Worm (Caenorhabditis elegans) whole organism, L3 larva: ENCODE results near the gene F35G12.5.

Experiments used
- R02D3.7 ChIP-seq: fragments of 150-350 bp; optimal IDR thresholded peaks from 2 replicates; lab custom pipeline; 2014; ENCODE audit warnings: missing biosample characterization, missing genetic modification characterization
- ama-1 ChIP-seq: fragments of 150-350 bp; optimal IDR thresholded peaks from 2 replicates; lab custom pipeline; 2018
- ceh-16 ChIP-seq: sonication (generic microtip); optimal IDR thresholded peaks from 2 replicates; lab custom pipeline; 2017; ENCODE audit warnings: missing biosample characterization, missing genetic modification characterization
- ceh-28 ChIP-seq: fragments of 150-350 bp; optimal IDR thresholded peaks from 2 replicates; lab custom pipeline; 2014; ENCODE audit warnings: missing biosample characterization, missing genetic modification reagents, missing genetic modification characterization
- ceh-82 ChIP-seq: fragments of 150-350 bp; optimal IDR thresholded peaks from 2 replicates; lab custom pipeline; 2014; ENCODE audit warnings: missing biosample characterization, missing genetic modification characterization
- ceh-9 ChIP-seq: sonication (generic microtip); optimal IDR thresholded peaks from 2 replicates; lab custom pipeline; 2018; ENCODE audit warnings: missing biosample characterization, missing genetic modification characterization
- daf-12 ChIP-seq: fragments of 150-350 bp; optimal IDR thresholded peaks from 2 replicates; lab custom pipeline; 2014; ENCODE audit warnings: missing biosample characterization, missing genetic modification reagents, missing genetic modification characterization
- egl-27 ChIP-seq: sonication (generic microtip); optimal IDR thresholded peaks from 4 replicates; lab custom pipeline; 2017; ENCODE audit warnings: missing biosample characterization, missing genetic modification reagents, missing genetic modification characterization
- elt-2 ChIP-seq: sonication (generic microtip); optimal IDR thresholded peaks from 2 replicates; lab custom pipeline; 2016; ENCODE audit warnings: missing genetic modification reagents, mild to moderate bottlenecking, missing genetic modification characterization, missing compliant biosample characterization
- elt-3 ChIP-seq, 3 experiments: fragments of 150-350 bp in 1 of 3; sonication (generic microtip) in 2 of 3; optimal IDR thresholded peaks; 2 replicates in 2 of 3; 4 replicates in 1 of 3; lab custom pipeline; 2014 to 2017; ENCODE audit warnings: missing biosample characterization in 3 of 3, missing genetic modification characterization in 3 of 3
- eor-1 ChIP-seq, 2 experiments: fragments of 150-350 bp; optimal IDR thresholded peaks; 2 replicates each; lab custom pipeline; 2014 to 2018; ENCODE audit warnings: missing biosample characterization in 2 of 2, missing genetic modification characterization in 2 of 2
- fkh-10 ChIP-seq: sonication (generic microtip); optimal IDR thresholded peaks from 2 replicates; lab custom pipeline; 2017; ENCODE audit warnings: missing biosample characterization, missing genetic modification reagents, missing genetic modification characterization
- fkh-2 ChIP-seq: fragments of 150-350 bp; optimal IDR thresholded peaks from 2 replicates; lab custom pipeline; 2014; ENCODE audit warnings: missing biosample characterization, missing genetic modification reagents, missing genetic modification characterization
- hmg-11 ChIP-seq: sonication (generic microtip); optimal IDR thresholded peaks from 2 replicates; lab custom pipeline; 2016; ENCODE audit warnings: missing genetic modification characterization, missing compliant biosample characterization
- jun-1 ChIP-seq: fragments of 150-350 bp; optimal IDR thresholded peaks from 2 replicates; lab custom pipeline; 2014; ENCODE audit warnings: missing biosample characterization, missing genetic modification reagents, missing genetic modification characterization
- lin-15B ChIP-seq: fragments of 150-350 bp; optimal IDR thresholded peaks from 2 replicates; lab custom pipeline; 2014; ENCODE audit warnings: missing biosample characterization, missing genetic modification characterization
- lin-39 ChIP-seq: fragments of 150-350 bp; optimal IDR thresholded peaks from 2 replicates; lab custom pipeline; 2018; ENCODE audit warnings: missing biosample characterization, missing genetic modification reagents, missing genetic modification characterization
- mml-1 ChIP-seq: fragments of 150-350 bp; sonication (generic microtip); optimal IDR thresholded peaks from 3 replicates; lab custom pipeline; 2014; ENCODE audit warnings: missing biosample characterization, missing genetic modification characterization
- nfya-1 ChIP-seq: sonication (generic microtip); optimal IDR thresholded peaks from 2 replicates; lab custom pipeline; 2017; ENCODE audit warnings: missing genetic modification characterization, mild to moderate bottlenecking, missing compliant biosample characterization, antibody characterized with exemption, moderate library complexity; ENCODE audit not compliant: insufficient read depth
- nhr-12 ChIP-seq: fragments of 150-350 bp; optimal IDR thresholded peaks from 2 replicates; lab custom pipeline; 2014; ENCODE audit warnings: missing biosample characterization, missing genetic modification characterization
- nhr-23 ChIP-seq: fragments of 150-350 bp; optimal IDR thresholded peaks from 2 replicates; lab custom pipeline; 2014; ENCODE audit warnings: missing biosample characterization, missing genetic modification reagents, missing genetic modification characterization
- nhr-237 ChIP-seq: fragments of 150-350 bp; optimal IDR thresholded peaks from 2 replicates; lab custom pipeline; 2014; ENCODE audit warnings: missing biosample characterization, missing genetic modification characterization
- nhr-25 ChIP-seq: sonication (generic microtip); optimal IDR thresholded peaks from 2 replicates; lab custom pipeline; 2017; ENCODE audit warnings: missing biosample characterization, missing genetic modification characterization
- nhr-28 ChIP-seq: fragments of 150-350 bp; optimal IDR thresholded peaks from 2 replicates; lab custom pipeline; 2014; ENCODE audit warnings: missing biosample characterization, missing genetic modification characterization
- nhr-43 ChIP-seq: sonication (generic microtip); optimal IDR thresholded peaks from 2 replicates; lab custom pipeline; 2016; ENCODE audit warnings: mild to moderate bottlenecking, missing genetic modification characterization, missing compliant biosample characterization; ENCODE audit not compliant: poor library complexity, severe bottlenecking
- nhr-67 ChIP-seq: fragments of 150-350 bp; optimal IDR thresholded peaks from 2 replicates; lab custom pipeline; 2014; ENCODE audit warnings: missing biosample characterization, missing genetic modification characterization
- nhr-77 ChIP-seq: fragments of 150-350 bp; optimal IDR thresholded peaks from 2 replicates; lab custom pipeline; 2014; ENCODE audit warnings: missing biosample characterization, missing genetic modification characterization
- pha-4 ChIP-seq: fragments of 150-350 bp; optimal IDR thresholded peaks from 2 replicates; lab custom pipeline; 2014; ENCODE audit warnings: missing biosample characterization, missing genetic modification reagents, missing genetic modification characterization
- pqm-1 ChIP-seq: fragments of 150-350 bp; optimal IDR thresholded peaks from 2 replicates; lab custom pipeline; 2017; ENCODE audit warnings: missing biosample characterization, missing genetic modification characterization, inconsistent platforms
- skn-1 ChIP-seq: fragments of 150-350 bp; optimal IDR thresholded peaks from 2 replicates; lab custom pipeline; 2014; ENCODE audit warnings: missing biosample characterization, missing genetic modification characterization
- unc-39 ChIP-seq: sonication (generic microtip); optimal IDR thresholded peaks from 4 replicates; lab custom pipeline; 2017; ENCODE audit warnings: missing biosample characterization, missing genetic modification characterization
- ztf-11 ChIP-seq: fragments of 150-350 bp; optimal IDR thresholded peaks from 2 replicates; lab custom pipeline; 2014; ENCODE audit warnings: missing biosample characterization, missing genetic modification characterization
- ztf-4 ChIP-seq: fragments of 150-350 bp; optimal IDR thresholded peaks from 2 replicates; lab custom pipeline; 2014; ENCODE audit warnings: missing biosample characterization, missing genetic modification characterization

Gene F35G12.5

ce11 chrIII:4578385-4578903, 5.5 kb upstream of the F35G12.5 start, which contains the start of the genes sel-5 and wdr-48:
sel-5 (minus strand) TSS chrIII:4578437.
wdr-48 (plus strand) TSS chrIII:4578853.
- TF ChIP-seq ceh-82 (tag; lab: Kevin White, UChicago) = no peak
- peak; percentile 69 for TF ChIP-seq pha-4 (tag; lab: Kevin White, UChicago)
- TF ChIP-seq ztf-11 (tag; lab: Kevin White, UChicago) = no peak
- peak; percentile 51 for TF ChIP-seq hmg-11 (tag; lab: Kevin White, UChicago)
- TF ChIP-seq lin-15B (tag; lab: Kevin White, UChicago) = peak; percentile 33
- TF ChIP-seq lin-39 = peak; percentile 47
- no peak for TF ChIP-seq ztf-4 (tag; lab: Kevin White, UChicago)
- peak; percentile 51 for TF ChIP-seq nhr-25 (tag; lab: Kevin White, UChicago)
- peak; percentile 71 for TF ChIP-seq nfya-1 (tag; lab: Kevin White, UChicago)

DNA sequence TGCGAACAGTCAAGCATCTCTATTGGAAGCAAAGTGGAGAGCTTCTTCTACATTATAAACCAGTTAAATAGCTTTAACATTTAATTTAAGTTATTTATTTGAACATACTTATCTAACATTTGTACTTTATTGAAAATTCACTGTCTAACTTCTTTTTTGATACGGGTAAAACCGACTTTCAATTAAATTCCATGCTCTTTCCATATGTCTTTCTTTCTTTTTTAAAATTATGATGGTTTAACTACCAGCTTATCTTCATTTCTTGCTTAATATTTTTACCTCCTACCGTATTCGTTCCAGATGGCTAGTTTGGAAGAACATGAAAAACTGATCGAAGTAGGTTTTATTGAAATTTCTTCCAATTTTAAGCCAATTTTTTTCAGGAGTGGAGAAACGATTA, 2.4 kb upstream of the F35G12.5 start, which contains the start of gene F35G12.12:
Gene F35G12.12, plus strand, starts transcription at position 301 of the 400 bp plus-strand sequence.
- no peak for TF ChIP-seq ceh-82 (tag; lab: Kevin White, UChicago)
- no peak for TF ChIP-seq fkh-2 (tag; lab: Kevin White, UChicago)

DNA sequence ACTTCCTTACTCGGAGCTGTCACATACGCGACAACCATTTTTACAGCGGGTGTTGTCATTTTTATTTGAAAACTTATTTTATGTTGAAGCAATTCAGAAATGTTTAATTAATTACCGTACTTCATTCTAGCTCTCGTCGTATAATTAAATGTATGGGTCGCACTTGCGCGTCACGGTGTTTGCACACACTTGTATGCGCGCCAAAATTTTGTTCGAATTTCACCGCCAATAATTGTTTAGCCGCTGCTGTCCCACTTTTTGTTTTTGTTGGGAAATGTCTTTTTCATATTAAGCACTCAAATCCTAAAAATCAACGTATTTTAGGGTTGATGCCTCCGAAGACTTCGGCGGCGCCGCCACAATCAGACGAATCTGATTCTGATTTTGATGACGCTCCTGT, 3.3 kb downstream of the F35G12.5 start, which contains the start of the genes F35G12.7 and smc-4:
Gene F35G12.7, minus strand, starts transcription at position 154 of the 400 bp plus-strand sequence.
Gene smc-4, plus strand, starts transcription at position 325 of the 400 bp plus-strand sequence.
- TF ChIP-seq nhr-237 (tag; lab: Kevin White, UChicago) = no peak
- no peak for TF ChIP-seq ama-1 (lab: Kevin White, UChicago)
- TF ChIP-seq pha-4 (tag; lab: Kevin White, UChicago) = peak; percentile 73
- TF ChIP-seq ceh-28 (tag; lab: Kevin White, UChicago) = peak; percentile 9
- peak; percentile 25 for TF ChIP-seq elt-2 (tag; lab: Kevin White, UChicago)
- peak; percentile 73 for TF ChIP-seq nhr-23 (tag; lab: Kevin White, UChicago)
- TF ChIP-seq nhr-25 (tag; lab: Kevin White, UChicago) = peak; percentile 32
- TF ChIP-seq nfya-1 (tag; lab: Kevin White, UChicago) = peak; percentile 90
- peak; percentile 26 for TF ChIP-seq lin-15B (tag; lab: Kevin White, UChicago)
- no peak for TF ChIP-seq elt-3 (tag; optimal IDR thresholded peaks at IDR 0.05; lab: Kevin White, UChicago)

ce11 chrIII:4593098-4593697, 9.3 kb downstream of the F35G12.5 start, which contains the start of gene erh-2:
erh-2 (plus strand) TSS chrIII:4593231.
- TF ChIP-seq ceh-16 (tag; lab: Kevin White, UChicago) = no peak
- TF ChIP-seq daf-12 = no peak
- no peak for TF ChIP-seq egl-27 (tag; lab: Kevin White, UChicago)
- TF ChIP-seq ceh-9 (tag; lab: Kevin White, UChicago) = no peak
- no peak for TF ChIP-seq ama-1 (lab: Kevin White, UChicago)
- no peak for TF ChIP-seq nhr-12 (tag; lab: Kevin White, UChicago)
- TF ChIP-seq lin-15B (tag; lab: Kevin White, UChicago) = no peak

DNA sequence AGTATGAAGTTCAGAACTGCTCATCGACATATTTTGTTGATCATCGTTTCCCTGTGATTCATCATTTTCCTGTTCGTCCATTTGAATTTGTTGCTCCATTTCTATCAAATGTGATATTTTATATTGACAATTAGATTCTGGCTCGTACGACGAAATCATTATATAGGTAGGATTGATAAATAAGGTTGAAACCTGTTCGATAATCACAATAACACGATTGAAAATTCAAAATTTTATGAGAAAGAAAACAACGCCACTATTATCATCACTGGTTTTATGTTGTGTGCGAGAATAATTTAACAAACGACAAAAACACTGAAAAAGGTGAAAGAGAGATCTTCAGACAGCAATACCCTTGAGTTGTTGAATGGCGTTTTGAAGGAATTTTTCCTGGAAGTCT, 10.4 kb downstream of the F35G12.5 start, which contains the start of gene apc-11:
Gene apc-11, minus strand, starts transcription at position 101 of the 400 bp plus-strand sequence.
- no peak for TF ChIP-seq jun-1 (tag; lab: Kevin White, UChicago)
- TF ChIP-seq pqm-1 (tag; lab: Kevin White, UChicago) = no peak
- TF ChIP-seq nhr-77 (tag; lab: Kevin White, UChicago) = no peak
- TF ChIP-seq skn-1 (tag; lab: Kevin White, UChicago) = no peak

DNA sequence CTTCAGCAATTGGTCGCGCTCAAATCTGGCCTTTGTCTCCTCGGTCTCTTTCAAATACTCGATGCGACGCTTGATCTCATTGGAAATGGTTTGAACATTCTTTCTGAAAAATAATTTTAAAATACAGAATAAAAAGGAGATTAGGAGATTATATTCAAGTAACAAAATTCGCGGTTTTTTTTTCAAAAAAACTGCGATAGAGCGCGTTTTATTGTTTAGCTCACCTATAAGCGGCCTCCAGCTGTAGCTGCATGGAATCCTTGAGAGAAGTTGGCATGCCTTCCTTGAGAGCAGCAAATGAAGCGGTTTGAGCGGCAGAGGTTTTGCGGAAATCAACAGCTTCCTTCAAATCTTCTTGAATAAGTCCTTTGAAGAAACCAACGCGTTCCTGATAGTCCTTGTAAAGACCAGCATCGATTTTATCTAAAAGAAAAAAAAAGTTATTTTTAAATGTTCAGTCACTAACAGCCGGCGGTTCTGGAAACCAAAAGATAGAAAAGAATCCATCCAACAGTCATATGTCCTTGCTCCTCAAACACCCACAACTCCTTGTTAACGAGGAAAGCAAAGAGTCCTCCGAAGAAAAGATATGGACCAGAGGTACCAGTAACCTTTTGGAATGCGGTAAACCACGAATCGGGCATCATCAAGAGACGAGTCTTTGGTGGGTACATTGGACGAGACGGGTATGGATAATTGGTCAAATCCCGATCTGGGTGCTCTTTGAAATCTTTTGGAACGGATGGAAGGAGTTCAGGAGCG, 11.0 kb downstream of the F35G12.5 start:
- TF ChIP-seq unc-39 = no peak
- no peak for TF ChIP-seq eor-1 (tag; optimal IDR thresholded peaks at IDR 0.05; lab: Kevin White, UChicago)
- TF ChIP-seq nhr-43 (tag; lab: Kevin White, UChicago) = no peak
- no peak for TF ChIP-seq ceh-9 (tag; lab: Kevin White, UChicago)
- no peak for TF ChIP-seq elt-3 (tag; optimal IDR thresholded peaks at IDR 0.05; lab: Kevin White, UChicago)
- no peak for TF ChIP-seq nhr-25 (tag; lab: Kevin White, UChicago)
- TF ChIP-seq nhr-67 (tag; lab: Kevin White, UChicago) = no peak
- no peak for TF ChIP-seq R02D3.7 (tag; lab: Kevin White, UChicago)
- TF ChIP-seq nhr-23 (tag; lab: Kevin White, UChicago) = no peak
- TF ChIP-seq nfya-1 (tag; lab: Kevin White, UChicago) = no peak
- no peak for TF ChIP-seq mml-1 (tag; lab: Kevin White, UChicago)
- no peak for TF ChIP-seq ceh-28 (tag; lab: Kevin White, UChicago)
- TF ChIP-seq nhr-28 (tag; lab: Kevin White, UChicago) = no peak
- TF ChIP-seq fkh-10 (GFP tag; lab: Kevin White, UChicago) = no peak
